Comparison of ENCODE assay signal across 1 fruit fly cellular context in genomic region chr3R:10784058-10784499, dm6.
A peak's percentile ranks its signal among the peaks of the same experiment; 100 is the strongest.
TF ChIP-seq lines count a peak whose summit lies in the region.

Gene mRpL37, minus strand, starts transcription at chr3R:10784092.
Gene Rbp1, plus strand, starts transcription at chr3R:10784383.

TF ChIP-seq in whole organism, embryonic, 481 proteins besides CTCF, POLR2A, EP300 and RAD21 (continued from another document and continues in another):
- TF ChIP-seq sna (GFP tag; IDR thresholded peaks at IDR 0.05; lab: Robert Waterston, UW; ENCODE audit: partially characterized antibody) (peak; percentile 86), fd64A (GFP tag; optimal IDR thresholded peaks at IDR 0.05; lab: Kevin White, UChicago) (no peak), pzg (GFP tag; optimal IDR thresholded peaks at IDR 0.05; lab: Kevin White, UChicago) (peak; percentile 50), CG3163 (GFP tag; optimal IDR thresholded peaks at IDR 0.05; lab: Kevin White, UChicago) (no peak), mld (GFP tag; IDR thresholded peaks at IDR 0.05; lab: Robert Waterston, UW; ENCODE audit: partially characterized antibody) (peak; percentile 40; the same call in 1 of the 3 replicates), inv (GFP tag; IDR thresholded peaks at IDR 0.05; lab: Robert Waterston, UW; ENCODE audit: partially characterized antibody) (peak; percentile 92), CG18262 (tag; optimal IDR thresholded peaks at IDR 0.05; lab: Kevin White, UChicago) (peak; percentile 81), Sry-β (GFP tag; optimal IDR thresholded peaks at IDR 0.05; lab: Kevin White, UChicago) (peak; percentile 72), CG10209 (GFP tag; optimal IDR thresholded peaks at IDR 0.05; lab: Kevin White, UChicago) (peak; percentile 69), CG7357 (GFP tag; IDR thresholded peaks at IDR 0.05; lab: Robert Waterston, UW) (peak; percentile 43; the same call in 1 of the 3 replicates), CG30403 (GFP tag; optimal IDR thresholded peaks at IDR 0.05; lab: Kevin White, UChicago) (peak; percentile 91), sc (optimal IDR thresholded peaks at IDR 0.05; lab: Kevin White, UChicago) (no peak), sc (GFP tag; optimal IDR thresholded peaks at IDR 0.05; lab: Kevin White, UChicago) (peak; percentile 43), schlank (tag; optimal IDR thresholded peaks at IDR 0.05; lab: Kevin White, UChicago) (peak; percentile 17), Dll (GFP tag; IDR thresholded peaks at IDR 0.05; lab: Robert Waterston, UW; ENCODE audit: partially characterized antibody) (peak; percentile 97), Meics (GFP tag; optimal IDR thresholded peaks at IDR 0.05; lab: Kevin White, UChicago) (peak; percentile 65), CG13424 (tag; optimal IDR thresholded peaks at IDR 0.05; lab: Kevin White, UChicago) (peak; percentile 87), CG13123 (GFP tag; optimal IDR thresholded peaks at IDR 0.05; lab: Kevin White, UChicago) (peak; percentile 50), yki (optimal IDR thresholded peaks at IDR 0.05; lab: Kevin White, UChicago) (peak; percentile 7), pan (optimal IDR thresholded peaks at IDR 0.05; lab: Kevin White, UChicago) (no peak), pan (GFP tag; optimal IDR thresholded peaks at IDR 0.05 in 1 of 2, IDR thresholded peaks at IDR 0.05 in 1 of 2) (no peak), Elba2 (GFP tag; optimal IDR thresholded peaks at IDR 0.05; lab: Kevin White, UChicago) (peak; percentile 20), bowl (GFP tag; IDR thresholded peaks at IDR 0.05; lab: Robert Waterston, UW) (no peak), Hand (GFP tag; optimal IDR thresholded peaks at IDR 0.05; lab: Kevin White, UChicago) (no peak), Oaz (GFP tag; IDR thresholded peaks at IDR 0.05; lab: Robert Waterston, UW) (no peak), Hr3 (GFP tag; optimal IDR thresholded peaks at IDR 0.05; lab: Kevin White, UChicago) (peak; percentile 85), Taf1 (GFP tag; IDR thresholded peaks at IDR 0.05; lab: Robert Waterston, UW) (peak; percentile 63; the same call in 1 of the 2 replicates), CG4820 (GFP tag; optimal IDR thresholded peaks at IDR 0.05; lab: Kevin White, UChicago) (peak; percentile 76), Bteb2 (GFP tag; optimal IDR thresholded peaks at IDR 0.05; lab: Kevin White, UChicago) (peak; percentile 54), dan (GFP tag; IDR thresholded peaks at IDR 0.05; lab: Robert Waterston, UW) (peak; percentile 43; the same call in 1 of the 2 replicates), GATAe (GFP tag; conservative IDR thresholded peaks at IDR 0.05; lab: Robert Waterston, UW) (no peak), CG9817 (tag; optimal IDR thresholded peaks at IDR 0.05; lab: Kevin White, UChicago) (peak; percentile 87), ase (GFP tag; IDR thresholded peaks at IDR 0.05; lab: Robert Waterston, UW) (peak; percentile 27; the same call in 1 of the 3 replicates), Adf1 (GFP tag; IDR thresholded peaks at IDR 0.05; lab: Robert Waterston, UW) (peak; percentile 31; the same call in 1 of the 2 replicates), slbo (GFP tag; IDR thresholded peaks at IDR 0.05; lab: Robert Waterston, UW) (peak; percentile 85), CG17802 (tag; optimal IDR thresholded peaks at IDR 0.05; lab: Kevin White, UChicago) (no peak), ro (GFP tag; IDR thresholded peaks at IDR 0.05; lab: Robert Waterston, UW) (no peak), pb (GFP tag; optimal IDR thresholded peaks at IDR 0.05; lab: Kevin White, UChicago) (no peak), CG14050 (GFP tag; IDR thresholded peaks at IDR 0.05; lab: Robert Waterston, UW) (peak; percentile 34; the same call in 1 of the 3 replicates), Ada2b (GFP tag; IDR thresholded peaks at IDR 0.05; lab: Robert Waterston, UW) (peak; percentile 42; the same call in 1 of the 2 replicates), CG7963 (GFP tag; IDR thresholded peaks at IDR 0.05; lab: Robert Waterston, UW; ENCODE audit: partially characterized antibody) (no peak), CG5953 (GFP tag; IDR thresholded peaks at IDR 0.05; lab: Robert Waterston, UW) (no peak), CG11456 (GFP tag; IDR thresholded peaks at IDR 0.05; lab: Robert Waterston, UW) (peak; percentile 84), Chrac-16 (GFP tag; optimal IDR thresholded peaks at IDR 0.05; lab: Kevin White, UChicago) (peak; percentile 83), ranshi (GFP tag; IDR thresholded peaks at IDR 0.05; lab: Robert Waterston, UW) (peak; percentile 66; the same call in 1 of the 2 replicates), D (optimal IDR thresholded peaks at IDR 0.05; lab: Kevin White, UChicago) (no peak), D (GFP tag; optimal IDR thresholded peaks at IDR 0.05; lab: Kevin White, UChicago) (peak; percentile 62), CG16813 (GFP tag; IDR thresholded peaks at IDR 0.05; lab: Robert Waterston, UW; ENCODE audit: partially characterized antibody) (peak; percentile 91), CG8765 (GFP tag; IDR thresholded peaks at IDR 0.05; lab: Robert Waterston, UW) (peak; percentile 84), hb (GFP tag; IDR thresholded peaks at IDR 0.05; lab: Robert Waterston, UW; ENCODE audit: partially characterized antibody) (peak; percentile 89), CG7839 (tag; optimal IDR thresholded peaks at IDR 0.05; lab: Kevin White, UChicago) (peak; percentile 78), CG8478 (optimal IDR thresholded peaks at IDR 0.05; lab: Kevin White, UChicago) (no peak), Camta (GFP tag; optimal IDR thresholded peaks at IDR 0.05; lab: Kevin White, UChicago) (peak; percentile 33), salm (tag; optimal IDR thresholded peaks at IDR 0.05; lab: Kevin White, UChicago) (peak; percentile 23), HLH3B (GFP tag; IDR thresholded peaks at IDR 0.05; lab: Robert Waterston, UW) (peak; percentile 71; the same call in 1 of the 2 replicates), stc (GFP tag; IDR thresholded peaks at IDR 0.05; lab: Robert Waterston, UW) (no peak), emc (GFP tag; optimal IDR thresholded peaks at IDR 0.05; lab: Kevin White, UChicago) (no peak), grau (tag; optimal IDR thresholded peaks at IDR 0.05; lab: Kevin White, UChicago) (peak; percentile 84), CG32767 (GFP tag; IDR thresholded peaks at IDR 0.05; lab: Robert Waterston, UW) (0 out of 2 replicates have a peak, but pooled peaks have one; percentile 27), CG17829 (tag; optimal IDR thresholded peaks at IDR 0.05; lab: Kevin White, UChicago) (peak; percentile 89), jing (GFP tag; optimal IDR thresholded peaks at IDR 0.05; lab: Kevin White, UChicago) (peak; percentile 1), gt (GFP tag; IDR thresholded peaks at IDR 0.05; lab: Robert Waterston, UW) (peak; percentile 11; the same call in 1 of the 2 replicates), en (GFP tag; optimal IDR thresholded peaks at IDR 0.05; lab: Kevin White, UChicago) (no peak), CG15696 (tag; optimal IDR thresholded peaks at IDR 0.05; lab: Kevin White, UChicago) (peak; percentile 88), CG30020 (tag; optimal IDR thresholded peaks at IDR 0.05; lab: Kevin White, UChicago) (peak; percentile 85), Nf-YC (tag; optimal IDR thresholded peaks at IDR 0.05; lab: Kevin White, UChicago) (peak; percentile 76), rib (GFP tag; IDR thresholded peaks at IDR 0.05; lab: Robert Waterston, UW) (no peak), Dad (GFP tag; optimal IDR thresholded peaks at IDR 0.05; lab: Kevin White, UChicago) (peak; percentile 24), Med (GFP tag; lab: Kevin White, UChicago) (peak; percentile 81), cato (GFP tag; optimal IDR thresholded peaks at IDR 0.05; lab: Kevin White, UChicago; ENCODE audit: borderline replicate concordance) (peak; percentile 68), lilli (GFP tag; optimal IDR thresholded peaks at IDR 0.05; lab: Kevin White, UChicago) (peak; percentile 81), CG4854 (GFP tag; optimal IDR thresholded peaks at IDR 0.05; lab: Kevin White, UChicago) (peak; percentile 59), corto (GFP tag; optimal IDR thresholded peaks at IDR 0.05; lab: Kevin White, UChicago) (peak; percentile 30), Jarid2 (GFP tag; optimal IDR thresholded peaks at IDR 0.05; lab: Kevin White, UChicago) (no peak), Hr51 (GFP tag; optimal IDR thresholded peaks at IDR 0.05; lab: Kevin White, UChicago) (peak in 1 of 2 experiments; percentile 55), fd96Cb (tag; optimal IDR thresholded peaks at IDR 0.05; lab: Kevin White, UChicago) (peak; percentile 59), CG12659 (GFP tag; optimal IDR thresholded peaks at IDR 0.05; lab: Kevin White, UChicago) (peak; percentile 85), Dp (GFP tag; optimal IDR thresholded peaks at IDR 0.05; lab: Kevin White, UChicago) (peak; percentile 13), CG1233 (GFP tag; optimal IDR thresholded peaks at IDR 0.05; lab: Kevin White, UChicago) (peak; percentile 73), CG2712 (tag; optimal IDR thresholded peaks at IDR 0.05; lab: Kevin White, UChicago) (peak; percentile 89), B-H2 (GFP tag; optimal IDR thresholded peaks at IDR 0.05; lab: Kevin White, UChicago) (peak; percentile 66), Fer3 (tag; optimal IDR thresholded peaks at IDR 0.05; lab: Kevin White, UChicago) (peak; percentile 67), CG6854 (GFP tag; optimal IDR thresholded peaks at IDR 0.05; lab: Kevin White, UChicago) (no peak), ttk (GFP tag; IDR thresholded peaks at IDR 0.05; lab: Robert Waterston, UW) (peak; percentile 63), tna (GFP tag; IDR thresholded peaks at IDR 0.05; lab: Robert Waterston, UW; ENCODE audit: partially characterized antibody) (peak; percentile 31; the same call in 1 of the 2 replicates), repo (GFP tag; optimal IDR thresholded peaks at IDR 0.05; lab: Kevin White, UChicago) (no peak), so (GFP tag; IDR thresholded peaks at IDR 0.05; lab: Robert Waterston, UW) (no peak), Lpt (GFP tag; optimal IDR thresholded peaks at IDR 0.05; lab: Kevin White, UChicago) (no peak), Dip3 (GFP tag; optimal IDR thresholded peaks at IDR 0.05; lab: Kevin White, UChicago) (peak; percentile 15), CHES-1-like (GFP tag; optimal IDR thresholded peaks at IDR 0.05; lab: Kevin White, UChicago) (peak; percentile 42), cwo (GFP tag; optimal IDR thresholded peaks at IDR 0.05; lab: Kevin White, UChicago) (peak; percentile 19), bsh (GFP tag; optimal IDR thresholded peaks at IDR 0.05; lab: Kevin White, UChicago) (peak in 1 of 2 experiments; percentile 68), pho (GFP tag; optimal IDR thresholded peaks at IDR 0.05; lab: Kevin White, UChicago) (peak; percentile 40), CG34422 (GFP tag; IDR thresholded peaks at IDR 0.05; lab: Robert Waterston, UW) (peak; percentile 47; the same call in 2 of the 3 replicates), CG4707 (GFP tag; optimal IDR thresholded peaks at IDR 0.05; lab: Kevin White, UChicago) (no peak), CG12104 (GFP tag; optimal IDR thresholded peaks at IDR 0.05; lab: Kevin White, UChicago) (peak; percentile 50), B-H1 (GFP tag; IDR thresholded peaks at IDR 0.05; lab: Robert Waterston, UW) (peak; percentile 55; the same call in 1 of the 3 replicates), psq (GFP tag; optimal IDR thresholded peaks at IDR 0.05; lab: Kevin White, UChicago) (peak; percentile 41), CG9609 (GFP tag; optimal IDR thresholded peaks at IDR 0.05; lab: Kevin White, UChicago) (no peak), chm (GFP tag; IDR thresholded peaks at IDR 0.05; lab: Robert Waterston, UW) (no peak), CG34376 (GFP tag; optimal IDR thresholded peaks at IDR 0.05; lab: Kevin White, UChicago) (peak; percentile 1), CG1792 (GFP tag; optimal IDR thresholded peaks at IDR 0.05; lab: Kevin White, UChicago) (no peak), Spps (tag; optimal IDR thresholded peaks at IDR 0.05; lab: Kevin White, UChicago) (peak; percentile 43), CG6175 (GFP tag; IDR thresholded peaks at IDR 0.05; lab: Robert Waterston, UW) (no peak), CG15514 (GFP tag; optimal IDR thresholded peaks at IDR 0.05; lab: Kevin White, UChicago) (peak; percentile 53), oc (tag; optimal IDR thresholded peaks at IDR 0.05; lab: Kevin White, UChicago) (no peak), vfl (GFP tag; optimal IDR thresholded peaks at IDR 0.05; lab: Kevin White, UChicago) (peak; percentile 55), sug (tag; optimal IDR thresholded peaks at IDR 0.05; lab: Kevin White, UChicago) (peak; percentile 88), Sin3A (optimal IDR thresholded peaks at IDR 0.05; lab: Kevin White, UChicago) (peak; percentile 87), tin (GFP tag; optimal IDR thresholded peaks at IDR 0.05; lab: Kevin White, UChicago) (peak; percentile 78), CoRest (tag; optimal IDR thresholded peaks at IDR 0.05; lab: Kevin White, UChicago) (peak; percentile 90), dati (GFP tag; IDR thresholded peaks at IDR 0.05; lab: Robert Waterston, UW) (no peak), Trl (optimal IDR thresholded peaks at IDR 0.05; lab: Kevin White, UChicago) (no peak), Trl (GFP tag; optimal IDR thresholded peaks at IDR 0.05; lab: Kevin White, UChicago) (peak; percentile 69), wor (GFP tag; IDR thresholded peaks at IDR 0.05; lab: Robert Waterston, UW) (no peak), sens (GFP tag; lab: Kevin White, UChicago) (peak; percentile 92), CG3726 (GFP tag; IDR thresholded peaks at IDR 0.05; lab: Robert Waterston, UW) (no peak), CG9932 (GFP tag; IDR thresholded peaks at IDR 0.05; lab: Robert Waterston, UW) (peak; percentile 91), ind (GFP tag; optimal IDR thresholded peaks at IDR 0.05; lab: Kevin White, UChicago) (peak; percentile 84), CG13296 (GFP tag; optimal IDR thresholded peaks at IDR 0.05; lab: Kevin White, UChicago) (peak; percentile 47), hbn (GFP tag; IDR thresholded peaks at IDR 0.05; lab: Robert Waterston, UW; ENCODE audit: partially characterized antibody) (peak; percentile 78), Sry-δ (GFP tag; optimal IDR thresholded peaks at IDR 0.05; lab: Kevin White, UChicago) (peak; percentile 85), Stat92E (GFP tag; optimal IDR thresholded peaks at IDR 0.05; lab: Kevin White, UChicago) (peak in 1 of 3 experiments; percentile 30), CG11695 (GFP tag; IDR thresholded peaks at IDR 0.05; lab: Robert Waterston, UW) (peak; percentile 30; the same call in 1 of the 3 replicates), dysf (GFP tag; IDR thresholded peaks at IDR 0.05; lab: Robert Waterston, UW) (peak; percentile 88), Doc3 (GFP tag; IDR thresholded peaks at IDR 0.05; lab: Robert Waterston, UW; ENCODE audit: partially characterized antibody) (peak; percentile 84), hkb (optimal IDR thresholded peaks at IDR 0.05; lab: Kevin White, UChicago) (peak; percentile 13), hkb (GFP tag; IDR thresholded peaks at IDR 0.05; lab: Robert Waterston, UW) (no peak), CG6765 (GFP tag; optimal IDR thresholded peaks at IDR 0.05; lab: Kevin White, UChicago) (peak; percentile 29)
